Worm (Caenorhabditis elegans) whole organism, L2 larva: ENCODE measurements around the gene fzr-1.

Experiments used
- nhr-11 ChIP-seq: fragments of 150-350 bp; optimal IDR thresholded peaks from 2 replicates; lab custom pipeline; 2014; ENCODE audit warnings: missing biosample characterization, missing genetic modification characterization
- sma-3 ChIP-seq: sonication (generic microtip); optimal IDR thresholded peaks from 2 replicates; lab custom pipeline; 2016; ENCODE audit warnings: missing genetic modification reagents, missing genetic modification characterization, missing compliant biosample characterization
- zag-1 ChIP-seq: fragments of 150-350 bp; optimal IDR thresholded peaks from 2 replicates; lab custom pipeline; 2014; ENCODE audit warnings: missing biosample characterization, missing genetic modification characterization

- TF ChIP-seq zag-1 (no peak), nhr-11 (no peak), sma-3 (GFP tag; lab: Kevin White, UChicago) (no peak)
These were observed 42.5 kb upstream of the fzr-1 start, which contains the start of gene ZK1320.9 for ce11 chrII:9686663-9687193.
